Worm (Caenorhabditis elegans) whole organism, mixed stage, embryonic: ENCODE results near the gene ensh-1.

Experiments
- ceh-43 ChIP-seq: fragments of 200-800 bp; sonication (Bioruptor generic); optimal IDR thresholded peaks from 2 replicates; lab custom pipeline; 2018; ENCODE audit warnings: mild to moderate bottlenecking, missing genetic modification characterization, moderate library complexity, missing compliant biosample characterization
- lin-13 ChIP-seq: fragments of 150-350 bp; optimal IDR thresholded peaks from 2 replicates; lab custom pipeline; 2014; ENCODE audit warnings: missing biosample characterization, missing genetic modification characterization
- lsy-2 ChIP-seq: fragments of 150-350 bp; optimal IDR thresholded peaks from 2 replicates; lab custom pipeline; 2014; ENCODE audit warnings: missing biosample characterization, missing genetic modification characterization
- nhr-237 ChIP-seq: fragments of 150-350 bp; optimal IDR thresholded peaks from 2 replicates; lab custom pipeline; 2014; ENCODE audit warnings: missing biosample characterization, missing genetic modification characterization
- nhr-28 ChIP-seq: fragments of 150-350 bp; optimal IDR thresholded peaks from 2 replicates; lab custom pipeline; 2014; ENCODE audit warnings: missing biosample characterization, missing genetic modification characterization
- nhr-76 ChIP-seq: sonication (generic microtip); optimal IDR thresholded peaks from 2 replicates; lab custom pipeline; 2017; ENCODE audit warnings: missing biosample characterization, missing genetic modification characterization
- ztf-11 ChIP-seq: fragments of 150-350 bp; optimal IDR thresholded peaks from 2 replicates; lab custom pipeline; 2014; ENCODE audit warnings: missing biosample characterization, missing genetic modification characterization

DNA sequence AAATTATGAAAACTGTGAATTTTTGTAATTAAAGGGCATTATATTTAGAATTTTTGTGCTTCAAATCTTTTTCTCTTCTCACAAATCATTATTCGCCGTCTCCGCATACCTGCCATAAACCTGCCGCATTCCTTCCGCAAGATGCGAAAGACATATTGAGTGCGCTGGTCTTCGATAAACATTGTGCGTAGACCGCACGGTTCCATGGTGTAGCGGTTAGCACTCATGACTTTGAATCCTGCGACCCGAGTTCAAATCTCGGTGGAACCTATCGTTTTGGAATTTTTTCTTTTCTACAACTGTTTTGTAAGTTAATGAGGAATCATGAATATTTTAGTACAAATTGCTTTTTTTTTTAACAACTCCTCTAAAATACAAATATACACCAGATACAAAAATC, 20.3 kb downstream of the ensh-1 start:
- TF ChIP-seq nhr-237 (tag; lab: Kevin White, UChicago) (no peak), ztf-11 (tag; lab: Kevin White, UChicago) (no peak), nhr-28 (tag; lab: Kevin White, UChicago) (no peak), nhr-76 (tag; lab: Kevin White, UChicago) (no peak), ceh-43 (peak; percentile 50), lsy-2 (tag; lab: Kevin White, UChicago) (no peak), lin-13 (tag; lab: Kevin White, UChicago) (no peak)
